Fruit fly (Drosophila melanogaster): ENCODE measurements around the gene mtd.

The mtd gene

DNA sequence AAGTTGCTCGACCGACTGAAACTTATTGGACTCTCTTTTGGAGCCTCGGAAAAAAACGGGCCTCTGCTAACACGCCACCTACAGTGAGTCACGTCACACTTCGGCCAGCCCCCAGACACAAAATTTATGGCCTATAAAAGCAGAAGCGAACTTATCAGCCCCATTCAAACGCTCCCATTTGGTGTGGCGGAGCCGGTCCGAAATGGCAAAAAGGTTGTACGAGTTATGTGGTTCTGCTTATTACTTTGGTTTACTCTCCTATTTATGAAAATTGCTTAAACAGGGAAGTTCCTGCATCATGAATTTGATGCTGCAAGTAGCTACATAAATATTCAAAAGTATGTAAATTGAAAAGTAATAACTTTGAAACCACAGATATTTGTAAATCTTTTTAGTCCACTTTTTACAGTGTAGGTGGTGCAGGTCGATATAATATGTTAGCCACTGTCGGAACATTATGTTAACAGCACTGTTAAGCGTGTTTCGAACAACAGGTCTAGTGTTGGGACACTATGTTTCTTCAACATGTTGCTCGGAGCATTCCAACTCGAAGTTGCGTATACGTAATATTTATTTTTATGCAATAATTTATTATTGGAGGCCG is 66.8 kb downstream of the mtd start (continued):
- TF ChIP-seq net (GFP tag; optimal IDR thresholded peaks at IDR 0.05), result peak; percentile 94
- peak; percentile 98 for TF ChIP-seq Eip78C (GFP tag)
- TF ChIP-seq CG10669 (GFP tag; optimal IDR thresholded peaks at IDR 0.05), result peak; percentile 79
- peak; percentile 74 for TF ChIP-seq Sox15 (GFP tag; optimal IDR thresholded peaks at IDR 0.05)
- TF ChIP-seq eg (GFP tag; IDR thresholded peaks at IDR 0.05), result peak; percentile 83
- TF ChIP-seq CG11294 (GFP tag; IDR thresholded peaks at IDR 0.05), result peak; percentile 76
- TF ChIP-seq dsx (GFP tag; optimal IDR thresholded peaks at IDR 0.05; ENCODE audit: poor library complexity, severe bottlenecking), result peak; percentile 68
- TF ChIP-seq CG11762 (GFP tag; optimal IDR thresholded peaks at IDR 0.05; ENCODE audit: insufficient read depth), result peak; percentile 75
- TF ChIP-seq CG34406 (GFP tag; optimal IDR thresholded peaks at IDR 0.05), result peak; percentile 86

DNA sequence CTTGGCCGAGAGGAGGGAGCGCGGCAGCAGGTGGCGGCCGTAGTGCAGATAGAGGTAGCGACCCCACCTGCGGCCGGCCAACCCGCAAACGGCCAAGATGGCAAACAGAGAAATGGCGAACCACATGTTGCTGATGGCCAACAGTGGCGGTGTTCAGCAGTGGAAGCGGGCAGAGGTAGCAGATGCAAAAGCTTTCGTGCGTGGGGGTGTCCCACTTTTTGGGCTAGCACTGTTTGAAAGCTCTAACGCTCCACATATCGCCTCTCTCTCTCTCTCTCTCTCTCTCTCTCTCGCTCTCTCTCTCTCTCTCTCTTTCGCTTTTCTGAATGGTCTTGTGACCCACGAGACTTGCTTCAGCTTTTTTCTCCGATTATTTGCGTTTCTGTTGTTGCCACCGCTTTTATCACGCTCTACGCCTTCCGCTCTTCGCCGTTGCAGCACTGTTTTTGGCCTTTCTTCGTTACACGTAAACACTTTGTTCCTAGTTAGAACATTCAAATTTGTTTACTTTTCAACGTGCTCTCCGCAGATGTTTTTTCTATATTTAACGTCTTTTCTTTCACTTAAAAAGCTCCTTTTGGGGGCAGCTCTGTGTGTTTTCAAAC is 67.4 kb downstream of the mtd start:
- TF ChIP-seq CG8119 (GFP tag; IDR thresholded peaks at IDR 0.05) (peak; percentile 30; the same call in 1 of the 3 replicates), Met (GFP tag; optimal IDR thresholded peaks at IDR 0.05) (no peak), CG6276 (GFP tag; optimal IDR thresholded peaks at IDR 0.05) (peak; percentile 15), achi (GFP tag; optimal IDR thresholded peaks at IDR 0.05) (no peak), lz (GFP tag; optimal IDR thresholded peaks at IDR 0.05) (peak; percentile 28), Gug (GFP tag; IDR thresholded peaks at IDR 0.05) (no peak), CG11902 (GFP tag; optimal IDR thresholded peaks at IDR 0.05) (no peak), Eip78C (GFP tag) (peak; percentile 39), acj6 (GFP tag; optimal IDR thresholded peaks at IDR 0.05) (no peak), Blimp-1 (GFP tag; optimal IDR thresholded peaks at IDR 0.05) (no peak), ss (GFP tag; optimal IDR thresholded peaks at IDR 0.05) (no peak), Eip75B (GFP tag; optimal IDR thresholded peaks at IDR 0.05) (peak; percentile 2), CG6854 (GFP tag; optimal IDR thresholded peaks at IDR 0.05) (peak; percentile 8), CG7368 (GFP tag; optimal IDR thresholded peaks at IDR 0.05) (peak; percentile 20), Hr38 (GFP tag; optimal IDR thresholded peaks at IDR 0.05) (no peak), fd85E (GFP tag; optimal IDR thresholded peaks at IDR 0.05) (no peak), CG1621 (tag; optimal IDR thresholded peaks at IDR 0.05) (no peak), Hr39 (GFP tag; optimal IDR thresholded peaks at IDR 0.05) (peak; percentile 31), Lpt (GFP tag; optimal IDR thresholded peaks at IDR 0.05) (peak; percentile 9), CG9139 (GFP tag; optimal IDR thresholded peaks at IDR 0.05) (no peak), Sox14 (GFP tag; optimal IDR thresholded peaks at IDR 0.05) (no peak), CG11762 (GFP tag; optimal IDR thresholded peaks at IDR 0.05; ENCODE audit: insufficient read depth) (peak; percentile 27), spab (GFP tag; optimal IDR thresholded peaks at IDR 0.05) (no peak), vri (GFP tag; optimal IDR thresholded peaks at IDR 0.05) (no peak), CG6792 (GFP tag; optimal IDR thresholded peaks at IDR 0.05) (no peak), CG3032 (tag; optimal IDR thresholded peaks at IDR 0.05) (no peak), CG8632 (GFP tag; optimal IDR thresholded peaks at IDR 0.05) (peak; percentile 6), fd59A (GFP tag; optimal IDR thresholded peaks at IDR 0.05) (no peak), CG8319 (GFP tag; optimal IDR thresholded peaks at IDR 0.05) (no peak), CG4318 (GFP tag; optimal IDR thresholded peaks at IDR 0.05) (no peak), CG31627 (GFP tag; optimal IDR thresholded peaks at IDR 0.05) (peak; percentile 26), svp (GFP tag) (peak; percentile 76), topi (GFP tag; optimal IDR thresholded peaks at IDR 0.05) (peak; percentile 16), fkh (GFP tag; optimal IDR thresholded peaks at IDR 0.05) (no peak), salr (GFP tag; optimal IDR thresholded peaks at IDR 0.05) (no peak), pdm3 (GFP tag; optimal IDR thresholded peaks at IDR 0.05) (no peak), CG6808 (GFP tag; optimal IDR thresholded peaks at IDR 0.05) (peak; percentile 6), cyc (GFP tag; optimal IDR thresholded peaks at IDR 0.05) (no peak), net (GFP tag; optimal IDR thresholded peaks at IDR 0.05) (peak; percentile 9), CG34406 (GFP tag; optimal IDR thresholded peaks at IDR 0.05) (peak; percentile 18), CG16779 (tag; optimal IDR thresholded peaks at IDR 0.05) (no peak), Ets21C (GFP tag; optimal IDR thresholded peaks at IDR 0.05) (no peak), CG32006 (GFP tag; optimal IDR thresholded peaks at IDR 0.05) (no peak), Sox15 (GFP tag; optimal IDR thresholded peaks at IDR 0.05) (peak; percentile 5)
